Fruit fly (Drosophila melanogaster): Measurements from ENCODE around the gene lectin-29Ca.
A peak's percentile ranks its signal among the peaks of the same experiment; 100 is the strongest.

The lectin-29Ca gene

DNA sequence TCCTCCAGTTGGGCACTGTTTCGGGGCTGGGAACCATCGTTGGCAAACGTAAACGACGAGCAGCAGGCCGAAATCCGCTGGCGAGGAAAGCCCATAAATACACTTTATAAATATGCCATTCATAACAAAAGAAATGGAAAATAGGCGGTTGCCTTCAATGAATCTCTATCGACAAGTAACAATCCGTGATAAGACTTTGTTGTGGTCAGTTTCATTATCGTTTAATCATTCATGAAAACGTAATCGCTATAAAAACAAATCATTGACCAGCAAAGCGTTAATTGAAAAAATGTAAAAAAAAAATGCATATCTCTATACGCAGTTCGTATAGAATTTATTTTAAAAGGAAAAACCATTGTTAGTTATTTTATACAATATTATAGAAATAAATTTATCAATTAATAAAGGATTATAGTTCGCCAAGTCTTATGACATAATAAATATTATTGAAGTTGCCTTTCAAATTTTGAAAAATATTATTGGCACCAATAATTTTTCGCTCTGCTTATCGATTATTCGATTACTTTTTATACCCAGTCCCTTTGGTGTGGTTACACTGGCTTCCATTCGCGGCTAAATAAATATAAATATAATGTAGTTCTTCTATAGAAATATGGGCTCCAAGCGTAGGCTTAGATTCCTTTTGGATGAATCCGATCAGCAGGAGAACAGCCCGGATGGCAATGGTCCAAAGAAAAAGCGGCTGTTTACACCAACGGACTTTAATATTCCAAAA lies 6.0 kb upstream of the lectin-29Ca start, which contains the start of gene CG31898:
Gene CG31898 (plus strand): TSS at position 559 of the 736 bp plus-strand sequence.
- no peak for TF ChIP-seq CG1621 (tag; optimal IDR thresholded peaks at IDR 0.05)
- TF ChIP-seq vri (GFP tag; optimal IDR thresholded peaks at IDR 0.05), result peak; percentile 87

DNA sequence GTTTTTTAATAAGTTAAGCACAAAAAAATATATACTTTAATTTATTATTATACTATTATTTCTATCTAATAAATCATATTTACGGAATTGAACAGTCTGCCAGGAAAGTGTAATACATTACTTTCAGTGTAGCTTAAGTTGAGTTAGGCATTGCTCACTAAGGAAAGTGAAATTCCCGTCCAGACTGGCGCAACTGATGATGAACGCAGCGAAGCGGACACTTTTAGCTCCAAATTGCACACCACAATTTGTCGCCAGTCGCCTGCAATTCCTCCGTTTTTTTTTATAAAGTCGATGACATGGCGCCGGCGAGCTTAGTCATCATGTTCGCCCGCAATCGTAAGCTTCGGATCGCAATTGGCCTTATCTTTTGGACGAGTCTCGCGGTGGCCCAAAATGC lies 4.6 kb upstream of the lectin-29Ca start, which contains the start of gene CG13386:
Gene CG13386 (plus strand): TSS at position 301 of the 400 bp plus-strand sequence.
- TF ChIP-seq CG11762 (GFP tag; optimal IDR thresholded peaks at IDR 0.05; ENCODE audit: insufficient read depth), result no peak
- TF ChIP-seq vri (GFP tag; optimal IDR thresholded peaks at IDR 0.05), result no peak
- TF ChIP-seq CG9139 (GFP tag; optimal IDR thresholded peaks at IDR 0.05), result no peak
- TF ChIP-seq spab (GFP tag; optimal IDR thresholded peaks at IDR 0.05), result no peak
- TF ChIP-seq topi (GFP tag; optimal IDR thresholded peaks at IDR 0.05), result no peak
- no peak for TF ChIP-seq lz (GFP tag; optimal IDR thresholded peaks at IDR 0.05)
- no peak for TF ChIP-seq cyc (GFP tag; optimal IDR thresholded peaks at IDR 0.05)
- TF ChIP-seq svp (GFP tag), result no peak
- no peak for TF ChIP-seq CG6163 (GFP tag; IDR thresholded peaks at IDR 0.05)

DNA sequence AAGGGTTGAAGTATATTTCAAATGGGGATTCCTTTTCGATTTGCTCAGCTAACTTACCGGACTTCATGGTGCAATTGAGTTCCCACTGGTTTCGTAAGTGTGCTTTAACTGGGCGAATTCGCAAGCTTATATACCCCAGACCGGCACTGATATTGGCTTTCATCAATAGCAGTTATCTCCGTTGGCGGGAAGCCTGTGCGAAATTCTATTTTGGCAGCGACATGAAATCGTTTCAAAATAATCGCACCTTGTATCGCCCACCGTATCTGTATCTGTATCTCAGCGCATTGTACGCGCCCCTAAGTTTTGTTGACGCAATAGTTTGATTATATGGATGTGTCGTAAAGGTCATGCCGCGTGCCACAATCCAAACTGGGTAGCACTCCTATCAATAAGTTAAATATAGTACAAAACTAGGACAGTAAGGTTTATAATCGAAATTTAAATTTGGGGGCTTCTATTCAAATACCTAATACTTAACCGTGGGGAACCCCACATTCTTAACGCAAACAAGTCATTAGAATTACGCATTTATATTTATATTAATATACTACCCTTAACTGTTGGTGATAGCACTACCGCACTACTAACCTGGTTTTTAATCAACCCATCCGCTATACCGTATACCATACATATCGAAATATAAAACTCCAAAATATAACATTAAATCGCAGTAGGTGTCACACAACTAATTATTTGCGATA lies 2.1 kb upstream of the lectin-29Ca start, which contains the start of the genes Peritrophin-15a and CG13385:
Gene Peritrophin-15a (minus strand): TSS at position 101 of the 704 bp plus-strand sequence.
Gene CG13385 (plus strand): TSS at position 654 of the 704 bp plus-strand sequence.
- TF ChIP-seq cyc (GFP tag; optimal IDR thresholded peaks at IDR 0.05), result no peak
- TF ChIP-seq CG8119 (GFP tag; IDR thresholded peaks at IDR 0.05), result no peak

DNA sequence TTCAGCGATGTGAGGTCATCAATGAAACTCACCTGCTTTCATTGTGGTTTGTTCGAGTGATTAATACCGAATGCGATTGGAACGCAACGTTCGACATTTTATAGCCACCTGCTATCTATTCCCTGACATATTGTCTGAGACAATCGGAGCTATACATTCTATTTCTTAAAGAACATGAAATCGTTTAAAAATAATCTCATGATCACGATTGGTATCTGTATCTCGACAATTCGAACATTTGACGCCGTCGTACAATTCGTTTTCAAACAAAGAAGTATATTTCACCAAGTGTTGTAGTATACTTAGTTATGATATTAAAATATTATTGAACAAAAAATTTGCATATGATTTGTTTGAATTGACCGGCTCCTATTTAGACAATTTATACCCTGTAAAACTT lies 760 bp upstream of the lectin-29Ca start, which contains the start of gene Peritrophin-15b:
Gene Peritrophin-15b (minus strand): TSS at position 101 of the 400 bp plus-strand sequence.
- TF ChIP-seq CG6276 (GFP tag; optimal IDR thresholded peaks at IDR 0.05), result no peak
- no peak for TF ChIP-seq Hr4 (GFP tag; optimal IDR thresholded peaks at IDR 0.05)
- TF ChIP-seq CG11294 (GFP tag; IDR thresholded peaks at IDR 0.05), result no peak
- TF ChIP-seq CG3919 (GFP tag; optimal IDR thresholded peaks at IDR 0.05), result no peak
- no peak for TF ChIP-seq pdm3 (GFP tag; optimal IDR thresholded peaks at IDR 0.05)
- TF ChIP-seq CG15336 (GFP tag; IDR thresholded peaks at IDR 0.05), result no peak
- no peak for TF ChIP-seq CG6163 (GFP tag; IDR thresholded peaks at IDR 0.05)
- TF ChIP-seq Ets96B (tag; optimal IDR thresholded peaks at IDR 0.05), result no peak
- no peak for TF ChIP-seq CG6792 (GFP tag; optimal IDR thresholded peaks at IDR 0.05)
- TF ChIP-seq Sox15 (GFP tag; optimal IDR thresholded peaks at IDR 0.05), result no peak
- TF ChIP-seq salr (GFP tag; optimal IDR thresholded peaks at IDR 0.05), result no peak
- TF ChIP-seq Hr39 (GFP tag; optimal IDR thresholded peaks at IDR 0.05), result no peak
- no peak for TF ChIP-seq Lpt (GFP tag; optimal IDR thresholded peaks at IDR 0.05)
- no peak for TF ChIP-seq fd59A (GFP tag; optimal IDR thresholded peaks at IDR 0.05)
- no peak for TF ChIP-seq acj6 (GFP tag; optimal IDR thresholded peaks at IDR 0.05)
- TF ChIP-seq Smox (GFP tag; optimal IDR thresholded peaks at IDR 0.05), result no peak
- no peak for TF ChIP-seq Eip75B (GFP tag; optimal IDR thresholded peaks at IDR 0.05)
- TF ChIP-seq spab (GFP tag; optimal IDR thresholded peaks at IDR 0.05), result no peak
- TF ChIP-seq CG4318 (GFP tag; optimal IDR thresholded peaks at IDR 0.05), result no peak
- no peak for TF ChIP-seq fkh (GFP tag; optimal IDR thresholded peaks at IDR 0.05)

- no peak for TF ChIP-seq CG31627 (GFP tag; optimal IDR thresholded peaks at IDR 0.05)
- no peak for TF ChIP-seq Ets96B (tag; optimal IDR thresholded peaks at IDR 0.05)
- no peak for TF ChIP-seq CG8319 (GFP tag; optimal IDR thresholded peaks at IDR 0.05)
- TF ChIP-seq CG15336 (GFP tag; IDR thresholded peaks at IDR 0.05), result no peak
- no peak for TF ChIP-seq CG6163 (GFP tag; IDR thresholded peaks at IDR 0.05)
- TF ChIP-seq Eip93F (GFP tag; optimal IDR thresholded peaks at IDR 0.05), result no peak
Measured at dm6 chr2L:8393122-8393521, 958 bp downstream of the lectin-29Ca start, which contains the start of gene Acp29AB. TSS of gene Acp29AB (minus strand) at chr2L:8393222.

Measured in whole organism, prepupa.